Worm (Caenorhabditis elegans): Measurements from ENCODE around the gene Y39G8B.7.

Y39G8B.7 gene

ce11 chrII:14039811-14040203 is 45.0 kb upstream of the Y39G8B.7 start:
- TF ChIP-seq unc-86 (tag; optimal IDR thresholded peaks at IDR 0.05) (no peak), ceh-22 (tag; optimal IDR thresholded peaks at IDR 0.05) (no peak), nhr-232 (tag; optimal IDR thresholded peaks at IDR 0.05) (no peak), ceh-48 (tag; optimal IDR thresholded peaks at IDR 0.05) (no peak), unc-55 (GFP tag; optimal IDR thresholded peaks at IDR 0.05) (no peak), pros-1 (tag; optimal IDR thresholded peaks at IDR 0.05) (no peak), eyg-1 (tag; optimal IDR thresholded peaks at IDR 0.05) (no peak), nfya-1 (tag; optimal IDR thresholded peaks at IDR 0.05) (no peak), gmeb-2 (tag; optimal IDR thresholded peaks at IDR 0.05) (no peak), dmd-4 (tag; optimal IDR thresholded peaks at IDR 0.05; ENCODE audit: borderline replicate concordance) (no peak), ceh-14 (tag; optimal IDR thresholded peaks at IDR 0.05) (no peak), ets-4 (tag; optimal IDR thresholded peaks at IDR 0.05) (no peak), hlh-15 (tag; optimal IDR thresholded peaks at IDR 0.05) (no peak), C08G9.2 (tag; optimal IDR thresholded peaks at IDR 0.05) (no peak), ztf-16 (tag; optimal IDR thresholded peaks at IDR 0.05) (no peak), npax-4 (tag; optimal IDR thresholded peaks at IDR 0.05) (no peak), C38D4.7 (GFP tag; optimal IDR thresholded peaks at IDR 0.05) (no peak), ceh-19 (GFP tag; optimal IDR thresholded peaks at IDR 0.05) (no peak)

- peak; percentile 10 for TF ChIP-seq elt-2 (tag; optimal IDR thresholded peaks at IDR 0.05)
- no peak for TF ChIP-seq fkh-10 (GFP tag; optimal IDR thresholded peaks at IDR 0.05)
- peak; percentile 3 for TF ChIP-seq unc-55 (GFP tag; optimal IDR thresholded peaks at IDR 0.05)
Measured at ce11 chrII:14038331-14038730, 43.5 kb upstream of the Y39G8B.7 start.

- TF ChIP-seq dve-1 (tag; optimal IDR thresholded peaks at IDR 0.05), result peak; percentile 7
- no peak for TF ChIP-seq fkh-10 (GFP tag; optimal IDR thresholded peaks at IDR 0.05)
- TF ChIP-seq dmd-4 (tag; optimal IDR thresholded peaks at IDR 0.05; ENCODE audit: borderline replicate concordance), result no peak
- TF ChIP-seq ceh-45 (GFP tag; IDR thresholded peaks at IDR 0.05), result no peak
- no peak for TF ChIP-seq sox-4 (tag; optimal IDR thresholded peaks at IDR 0.05)
- no peak for TF ChIP-seq unc-86 (tag; optimal IDR thresholded peaks at IDR 0.05)
- TF ChIP-seq ceh-9 (tag; optimal IDR thresholded peaks at IDR 0.05), result no peak
Measured at ce11 chrII:14037484-14038303, 42.9 kb upstream of the Y39G8B.7 start.

ce11 chrII:14036724-14037483 is 42.1 kb upstream of the Y39G8B.7 start:
- TF ChIP-seq C38D4.7 (GFP tag; optimal IDR thresholded peaks at IDR 0.05) (peak; percentile 11), ceh-31 (tag; optimal IDR thresholded peaks at IDR 0.05) (no peak), dve-1 (tag; optimal IDR thresholded peaks at IDR 0.05) (peak; percentile 91), mec-3 (tag; optimal IDR thresholded peaks at IDR 0.05; ENCODE audit: borderline replicate concordance) (no peak), unc-42 (tag; optimal IDR thresholded peaks at IDR 0.05) (peak; percentile 67), hlh-30 (tag; optimal IDR thresholded peaks at IDR 0.05; ENCODE audit: insufficient read depth) (peak; percentile 8), pros-1 (tag; optimal IDR thresholded peaks at IDR 0.05) (no peak), tbx-2 (tag; optimal IDR thresholded peaks at IDR 0.05) (peak; percentile 51)

ce11 chrII:14034559-14034958 is 39.7 kb upstream of the Y39G8B.7 start:
- TF ChIP-seq hlh-6 (tag; optimal IDR thresholded peaks at IDR 0.05) (peak; percentile 1), elt-4 (tag; optimal IDR thresholded peaks at IDR 0.05) (no peak), pax-1 (tag; optimal IDR thresholded peaks at IDR 0.05) (no peak)
